Fruit fly (Drosophila melanogaster): ENCODE data around the gene ND-B8.
A peak's percentile ranks its signal among the peaks of the same experiment; 100 is the strongest.

Gene ND-B8

DNA sequence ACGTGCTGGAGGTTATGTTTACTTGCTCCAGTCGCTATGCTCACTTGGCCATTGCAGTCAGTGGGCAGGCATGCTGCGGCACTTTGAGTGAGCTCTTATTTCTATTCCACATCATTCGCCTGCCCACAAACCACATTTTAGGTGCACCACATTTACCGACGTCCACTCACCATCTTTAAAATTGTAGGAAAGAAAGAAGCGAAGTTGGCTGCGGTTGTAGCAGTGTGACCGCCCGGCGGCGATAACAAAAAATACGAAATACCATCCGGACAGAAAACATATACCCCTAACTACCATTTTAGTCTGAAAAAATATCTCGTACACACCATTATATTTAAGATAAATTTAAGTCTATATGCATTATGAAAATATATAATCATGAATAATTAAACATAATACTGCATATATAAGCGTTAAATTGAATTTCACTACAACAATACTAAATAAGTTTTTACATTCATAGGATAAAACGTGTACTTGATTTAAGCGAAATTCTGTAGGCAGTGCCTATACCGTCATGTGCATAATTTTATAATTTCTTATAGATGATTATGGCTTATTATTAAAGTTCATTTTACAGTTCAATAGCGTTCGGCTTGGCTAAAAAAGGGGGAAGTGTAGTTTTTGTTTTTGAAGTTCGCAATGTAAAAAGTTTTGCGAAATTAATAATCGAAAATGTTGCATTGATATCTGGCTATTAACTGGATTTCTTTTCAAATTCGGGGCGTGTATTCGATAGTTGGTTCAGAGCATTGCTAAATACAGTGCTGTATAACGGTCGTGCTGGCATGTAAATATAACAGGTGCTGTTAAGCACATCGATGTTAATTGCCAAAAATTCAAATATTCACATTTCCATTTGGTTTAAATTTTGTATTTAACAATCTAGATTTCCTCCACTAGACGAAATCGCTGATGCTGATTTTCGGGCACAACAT is 4.0 kb downstream of the ND-B8 start, which contains the start of gene RpL27A (continued):
- TF ChIP-seq CG10979 (tag; optimal IDR thresholded peaks at IDR 0.05), result peak; percentile 49
- TF ChIP-seq CG10959 (GFP tag; IDR thresholded peaks at IDR 0.05), result peak; percentile 52
- peak; percentile 87 for TF ChIP-seq CG1603 (tag; optimal IDR thresholded peaks at IDR 0.05)
- peak; percentile 71 for TF ChIP-seq sna (GFP tag; IDR thresholded peaks at IDR 0.05; ENCODE audit: partially characterized antibody)
- TF ChIP-seq Ets65A (GFP tag), result peak; percentile 96
- TF ChIP-seq ci (GFP tag; IDR thresholded peaks at IDR 0.05), result peak; percentile 97
- TF ChIP-seq PHDP (tag; optimal IDR thresholded peaks at IDR 0.05), result peak; percentile 81
- peak in 1 of 2 experiments; percentile 39 for TF ChIP-seq crp (GFP tag; optimal IDR thresholded peaks at IDR 0.05)
- no peak for TF ChIP-seq Gsc (GFP tag; IDR thresholded peaks at IDR 0.05)
- no peak; the same call in 1 of the 2 replicates for TF ChIP-seq ato (GFP tag; IDR thresholded peaks at IDR 0.05; ENCODE audit: partially characterized antibody)
- peak; percentile 89 for TF ChIP-seq Dbx (GFP tag; IDR thresholded peaks at IDR 0.05)
- TF ChIP-seq CG9727 (GFP tag; optimal IDR thresholded peaks at IDR 0.05), result peak; percentile 86
- no peak for TF ChIP-seq Elba2 (GFP tag; optimal IDR thresholded peaks at IDR 0.05)
- TF ChIP-seq sima (GFP tag; optimal IDR thresholded peaks at IDR 0.05), result peak; percentile 50
- TF ChIP-seq zen (tag; optimal IDR thresholded peaks at IDR 0.05), result peak; percentile 33
- peak; percentile 77 for TF ChIP-seq CG4328 (GFP tag; optimal IDR thresholded peaks at IDR 0.05)
- peak in 1 of 2 experiments; percentile 54 for TF ChIP-seq insv (GFP tag; optimal IDR thresholded peaks at IDR 0.05)
- peak; percentile 79 for TF ChIP-seq nmo (GFP tag; optimal IDR thresholded peaks at IDR 0.05)
- peak; percentile 63 for TF ChIP-seq fu2 (GFP tag; optimal IDR thresholded peaks at IDR 0.05)
- peak; percentile 53; the same call in 1 of the 3 replicates for TF ChIP-seq CG6791 (GFP tag; IDR thresholded peaks at IDR 0.05; ENCODE audit: partially characterized antibody)
- peak; percentile 70 for TF ChIP-seq Lhr (GFP tag; optimal IDR thresholded peaks at IDR 0.05)
- peak; percentile 75 for TF ChIP-seq nau (GFP tag; optimal IDR thresholded peaks at IDR 0.05)
- peak; percentile 86 for TF ChIP-seq CG18619 (GFP tag; optimal IDR thresholded peaks at IDR 0.05)
- peak; percentile 55 for TF ChIP-seq CG8388 (GFP tag; optimal IDR thresholded peaks at IDR 0.05)
- peak; percentile 66 for TF ChIP-seq az2 (GFP tag; optimal IDR thresholded peaks at IDR 0.05)
- peak; percentile 64 for TF ChIP-seq CG15011 (GFP tag; optimal IDR thresholded peaks at IDR 0.05)
- TF ChIP-seq jumu (GFP tag; optimal IDR thresholded peaks at IDR 0.05), result peak; percentile 31
- TF ChIP-seq nom (GFP tag; optimal IDR thresholded peaks at IDR 0.05), result peak; percentile 81
- TF ChIP-seq Jarid2 (GFP tag; optimal IDR thresholded peaks at IDR 0.05), result peak; percentile 71
- TF ChIP-seq lov (optimal IDR thresholded peaks at IDR 0.05), result no peak
- TF ChIP-seq lov (GFP tag; IDR thresholded peaks at IDR 0.05), result peak; percentile 79; the same call in 2 of the 3 replicates
- TF ChIP-seq CG2875 (GFP tag; optimal IDR thresholded peaks at IDR 0.05), result peak; percentile 84
- TF ChIP-seq Dll (GFP tag; IDR thresholded peaks at IDR 0.05; ENCODE audit: partially characterized antibody), result peak; percentile 32; the same call in 1 of the 4 replicates
- peak in 1 of 3 experiments; percentile 46 for TF ChIP-seq Stat92E (GFP tag; optimal IDR thresholded peaks at IDR 0.05)
- TF ChIP-seq CG2199 (GFP tag; IDR thresholded peaks at IDR 0.05), result 0 out of 3 replicates have a peak, but pooled peaks have one; percentile 37
- TF ChIP-seq CG5953 (GFP tag; IDR thresholded peaks at IDR 0.05), result peak; percentile 73
- no peak for TF ChIP-seq CG7963 (GFP tag; IDR thresholded peaks at IDR 0.05; ENCODE audit: partially characterized antibody)
- TF ChIP-seq ro (GFP tag; IDR thresholded peaks at IDR 0.05), result peak; percentile 65
- TF ChIP-seq Doc2 (GFP tag; IDR thresholded peaks at IDR 0.05), result no peak
- TF ChIP-seq CG32767 (GFP tag; IDR thresholded peaks at IDR 0.05), result no peak
- peak; percentile 58 for TF ChIP-seq fd102C (GFP tag; optimal IDR thresholded peaks at IDR 0.05)
- TF ChIP-seq CG17802 (tag; optimal IDR thresholded peaks at IDR 0.05), result peak; percentile 82
- no peak for TF ChIP-seq z (GFP tag; IDR thresholded peaks at IDR 0.05)
- peak; percentile 70 for TF ChIP-seq luna (GFP tag; optimal IDR thresholded peaks at IDR 0.05)
- peak; percentile 48 for TF ChIP-seq CG9609 (GFP tag; optimal IDR thresholded peaks at IDR 0.05)
- peak; percentile 76 for TF ChIP-seq Sox102F (GFP tag; optimal IDR thresholded peaks at IDR 0.05)
- TF ChIP-seq CG13424 (tag; optimal IDR thresholded peaks at IDR 0.05), result peak; percentile 63
